Worm (Caenorhabditis elegans): Measurements from ENCODE around the gene tdo-2.

Gene tdo-2

ce11 chrIII:5940525-5940974 lies 20.8 kb upstream of the tdo-2 start (continued):
- TF ChIP-seq F55B11.4 (tag; optimal IDR thresholded peaks at IDR 0.05; ENCODE audit: borderline replicate concordance, insufficient read depth) (no peak), tbp1 (GFP tag; optimal IDR thresholded peaks at IDR 0.05) (peak; percentile 9), efl-1 (GFP tag; optimal IDR thresholded peaks at IDR 0.05) (no peak), nhr-90 (tag; optimal IDR thresholded peaks at IDR 0.05) (peak; percentile 72), Y53G8AR.9 (GFP tag; conservative IDR thresholded peaks at IDR 0.05) (peak; percentile 80), somi-1 (GFP tag; optimal IDR thresholded peaks at IDR 0.05) (peak; percentile 41), lag-1 (GFP tag; IDR thresholded peaks at IDR 0.05) (no peak), hmg-20 (GFP tag; IDR thresholded peaks at IDR 0.05) (no peak), madf-3 (GFP tag; IDR thresholded peaks at IDR 0.05) (peak; percentile 24), ceh-40 (GFP tag; IDR thresholded peaks at IDR 0.05) (peak; percentile 22; the same call in 1 of the 2 replicates)

- no peak for TF ChIP-seq B0035.1 (tag; optimal IDR thresholded peaks at IDR 0.05)
- no peak for TF ChIP-seq let-526 (GFP tag; IDR thresholded peaks at IDR 0.05)
- TF ChIP-seq lsl-1 (GFP tag; optimal IDR thresholded peaks at IDR 0.05) = peak; percentile 27
- 0 out of 2 replicates have a peak, but pooled peaks have one; percentile 6 for TF ChIP-seq dox-1 (GFP tag; IDR thresholded peaks at IDR 0.05)
- no peak for TF ChIP-seq madf-10 (tag; optimal IDR thresholded peaks at IDR 0.05)
- TF ChIP-seq chd-7 (tag; optimal IDR thresholded peaks at IDR 0.05) = no peak
- TF ChIP-seq tbx-9 (tag; optimal IDR thresholded peaks at IDR 0.05; ENCODE audit: borderline replicate concordance) = no peak
- no peak for TF ChIP-seq zfh-2 (GFP tag; conservative IDR thresholded peaks at IDR 0.05)
- peak; percentile 48; the same call in 1 of the 2 replicates for TF ChIP-seq hsf-1 (GFP tag; IDR thresholded peaks at IDR 0.05)
- no peak for TF ChIP-seq snpc-4 (GFP tag; optimal IDR thresholded peaks at IDR 0.05)
- no peak for TF ChIP-seq snpc-4 (tag; optimal IDR thresholded peaks at IDR 0.05)
- no peak for TF ChIP-seq hmg-1.2 (GFP tag; IDR thresholded peaks at IDR 0.05)
- no peak for TF ChIP-seq lin-54 (GFP tag; optimal IDR thresholded peaks at IDR 0.05)
- no peak for TF ChIP-seq aptf-3 (GFP tag; IDR thresholded peaks at IDR 0.05)
- peak; percentile 88 for TF ChIP-seq cebp-1 (GFP tag; IDR thresholded peaks at IDR 0.05)
- peak; percentile 95 for TF ChIP-seq cebp-1 (tag; optimal IDR thresholded peaks at IDR 0.05)
- no peak for TF ChIP-seq hlh-26 (GFP tag; conservative IDR thresholded peaks at IDR 0.05)
- TF ChIP-seq ceh-100 (GFP tag; IDR thresholded peaks at IDR 0.05) = no peak
- TF ChIP-seq ceh-27 (GFP tag; optimal IDR thresholded peaks at IDR 0.05) = no peak
- no peak for TF ChIP-seq nhr-27 (tag; optimal IDR thresholded peaks at IDR 0.05)
- peak; percentile 44; the same call in 1 of the 2 replicates for TF ChIP-seq egrh-3 (GFP tag; IDR thresholded peaks at IDR 0.05)
- TF ChIP-seq F55B11.4 (tag; optimal IDR thresholded peaks at IDR 0.05; ENCODE audit: borderline replicate concordance, insufficient read depth) = no peak
- TF ChIP-seq hrde-1 (tag; optimal IDR thresholded peaks at IDR 0.05; ENCODE audit: borderline replicate concordance) = no peak
- no peak for TF ChIP-seq lir-1 (GFP tag; conservative IDR thresholded peaks at IDR 0.05)
- 0 out of 2 replicates have a peak, but pooled peaks have one; percentile 8 for TF ChIP-seq Y53G8AR.9 (GFP tag; conservative IDR thresholded peaks at IDR 0.05)
- TF ChIP-seq nfya-1 (tag; optimal IDR thresholded peaks at IDR 0.05; ENCODE audit: borderline replicate concordance, insufficient read depth) = no peak
- no peak for TF ChIP-seq hlh-12 (tag; optimal IDR thresholded peaks at IDR 0.05)
- TF ChIP-seq ccch-3 (GFP tag; optimal IDR thresholded peaks at IDR 0.05) = no peak
- TF ChIP-seq lin-26 (GFP tag; IDR thresholded peaks at IDR 0.05) = no peak
- TF ChIP-seq lsy-27 (tag; optimal IDR thresholded peaks at IDR 0.05; ENCODE audit: borderline replicate concordance, insufficient read depth) = no peak
- no peak for TF ChIP-seq snpc-3.4 (tag; optimal IDR thresholded peaks at IDR 0.05)
- peak; percentile 60 for TF ChIP-seq ZK185.1 (tag; optimal IDR thresholded peaks at IDR 0.05; ENCODE audit: poor library complexity, severe bottlenecking)
- no peak for TF ChIP-seq attf-3 (GFP tag; conservative IDR thresholded peaks at IDR 0.05)
- no peak for TF ChIP-seq ztf-28 (GFP tag; IDR thresholded peaks at IDR 0.05)
- no peak for TF ChIP-seq nhr-120 (GFP tag; IDR thresholded peaks at IDR 0.05)
- peak; percentile 9 for TF ChIP-seq mel-28 (tag; optimal IDR thresholded peaks at IDR 0.05; ENCODE audit: borderline replicate concordance)
Observed at ce11 chrIII:5939453-5940296, 19.9 kb upstream of the tdo-2 start, which contains the start of gene ubq-1. TSS of gene ubq-1 (plus strand) at chrIII:5940254.
